Worm (Caenorhabditis elegans) whole organism, L3 larva: Measurements from ENCODE around the gene gei-1.

Experiments used
- R02D3.7 ChIP-seq: fragments of 150-350 bp; optimal IDR thresholded peaks from 2 replicates; lab custom pipeline; 2014; ENCODE audit warnings: missing biosample characterization, missing genetic modification characterization
- ama-1 ChIP-seq: fragments of 150-350 bp; optimal IDR thresholded peaks from 2 replicates; lab custom pipeline; 2018
- elt-3 ChIP-seq, 3 experiments: fragments of 150-350 bp in 1 of 3; sonication (generic microtip) in 2 of 3; optimal IDR thresholded peaks; 2 replicates in 2 of 3; 4 replicates in 1 of 3; lab custom pipeline; 2014 to 2017; ENCODE audit warnings: missing biosample characterization in 3 of 3, missing genetic modification characterization in 3 of 3
- hmg-11 ChIP-seq: sonication (generic microtip); optimal IDR thresholded peaks from 2 replicates; lab custom pipeline; 2016; ENCODE audit warnings: missing genetic modification characterization, missing compliant biosample characterization
- lin-15B ChIP-seq: fragments of 150-350 bp; optimal IDR thresholded peaks from 2 replicates; lab custom pipeline; 2014; ENCODE audit warnings: missing biosample characterization, missing genetic modification characterization
- nhr-77 ChIP-seq: fragments of 150-350 bp; optimal IDR thresholded peaks from 2 replicates; lab custom pipeline; 2014; ENCODE audit warnings: missing biosample characterization, missing genetic modification characterization
- pha-4 ChIP-seq: fragments of 150-350 bp; optimal IDR thresholded peaks from 2 replicates; lab custom pipeline; 2014; ENCODE audit warnings: missing biosample characterization, missing genetic modification reagents, missing genetic modification characterization
- snpc-4 ChIP-seq: fragments of 150-350 bp; optimal IDR thresholded peaks from 2 replicates; lab custom pipeline; 2014; ENCODE audit warnings: missing biosample characterization, missing genetic modification characterization

DNA sequence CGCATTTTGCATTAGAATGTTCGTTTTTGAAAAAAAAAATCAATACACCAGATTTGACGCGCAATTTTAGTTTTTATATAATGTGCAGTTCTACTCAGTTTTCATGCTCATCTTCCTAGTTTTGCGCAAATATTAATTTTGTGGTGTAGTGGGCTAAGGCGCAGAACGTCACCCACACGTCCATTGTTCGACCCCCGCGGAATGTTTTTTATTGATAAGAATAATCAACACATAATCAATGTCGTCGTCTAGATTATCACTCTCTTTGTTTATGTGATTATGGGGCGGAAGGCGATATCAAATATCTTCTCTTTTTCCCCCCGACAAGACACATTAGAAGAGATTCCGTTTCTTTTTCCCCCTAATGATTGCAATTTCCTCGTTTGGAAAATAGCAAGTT is 11.1 kb downstream of the gei-1 start:
- TF ChIP-seq lin-15B: no peak
- no peak for TF ChIP-seq R02D3.7 (tag; lab: Kevin White, UChicago)
- TF ChIP-seq nhr-77 (tag; lab: Kevin White, UChicago): no peak
- no peak for TF ChIP-seq hmg-11 (tag; lab: Kevin White, UChicago)
- TF ChIP-seq pha-4: no peak
- TF ChIP-seq snpc-4 (tag; lab: Kevin White, UChicago): no peak
- TF ChIP-seq ama-1: no peak
- TF ChIP-seq elt-3 (tag; optimal IDR thresholded peaks at IDR 0.05; lab: Kevin White, UChicago): peak in 1 of 3 experiments; percentile 62
